Worm (Caenorhabditis elegans): Measurements from ENCODE around the gene pmp-2.

DNA sequence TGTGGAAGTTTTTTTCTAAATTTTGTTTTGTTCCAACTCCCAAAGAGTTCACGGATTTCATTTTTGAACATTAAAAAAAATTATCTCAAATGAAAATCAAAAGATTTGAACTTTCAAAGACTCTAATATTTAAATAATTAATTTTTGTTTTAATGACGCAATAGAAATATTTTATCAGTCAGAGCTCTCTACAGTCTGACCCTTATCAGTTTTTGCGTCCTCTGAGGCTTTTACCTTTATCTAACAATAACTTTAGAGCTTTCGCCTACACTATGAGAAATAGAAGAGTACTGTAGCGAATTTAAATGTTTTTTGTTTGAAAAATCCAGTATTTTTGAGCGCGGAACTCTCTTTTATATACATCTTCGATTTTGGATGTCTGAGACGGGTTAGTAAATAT is 31.3 kb upstream of the pmp-2 start, which contains the start of gene B0252.5:
- no peak for TF ChIP-seq pag-3 (tag; optimal IDR thresholded peaks at IDR 0.05; ENCODE audit: borderline replicate concordance, insufficient read depth)
- no peak for TF ChIP-seq unc-30 (tag; optimal IDR thresholded peaks at IDR 0.05)
- TF ChIP-seq snpc-4 (tag; optimal IDR thresholded peaks at IDR 0.05), result no peak
- TF ChIP-seq tbx-2 (tag; optimal IDR thresholded peaks at IDR 0.05), result no peak
- no peak for TF ChIP-seq nhr-77 (tag; optimal IDR thresholded peaks at IDR 0.05)
- no peak for TF ChIP-seq nhr-90 (tag; optimal IDR thresholded peaks at IDR 0.05; ENCODE audit: poor library complexity)
- no peak for TF ChIP-seq ama-1 (optimal IDR thresholded peaks at IDR 0.05)
- TF ChIP-seq unc-62 (GFP tag; optimal IDR thresholded peaks at IDR 0.05), result no peak
- no peak for TF ChIP-seq nhr-12 (tag; optimal IDR thresholded peaks at IDR 0.05)
- no peak for TF ChIP-seq aly-2 (tag; optimal IDR thresholded peaks at IDR 0.05)
